Worm (Caenorhabditis elegans) whole organism, L3 larva: ENCODE data around the gene C28C12.11.
A peak's percentile ranks its signal among the peaks of the same experiment; 100 is the strongest.

ENCODE experiments used
- R02D3.7 ChIP-seq: fragments of 150-350 bp; optimal IDR thresholded peaks from 2 replicates; lab custom pipeline; 2014; ENCODE audit warnings: missing biosample characterization, missing genetic modification characterization
- ZK546.5 ChIP-seq: sonication (generic microtip); optimal IDR thresholded peaks from 2 replicates; lab custom pipeline; 2017; ENCODE audit warnings: missing biosample characterization, missing genetic modification characterization
- ceh-82 ChIP-seq: fragments of 150-350 bp; optimal IDR thresholded peaks from 2 replicates; lab custom pipeline; 2014; ENCODE audit warnings: missing biosample characterization, missing genetic modification characterization
- ceh-9 ChIP-seq: sonication (generic microtip); optimal IDR thresholded peaks from 2 replicates; lab custom pipeline; 2018; ENCODE audit warnings: missing biosample characterization, missing genetic modification characterization
- daf-12 ChIP-seq: fragments of 150-350 bp; optimal IDR thresholded peaks from 2 replicates; lab custom pipeline; 2014; ENCODE audit warnings: missing biosample characterization, missing genetic modification reagents, missing genetic modification characterization
- egl-27 ChIP-seq: sonication (generic microtip); optimal IDR thresholded peaks from 4 replicates; lab custom pipeline; 2017; ENCODE audit warnings: missing biosample characterization, missing genetic modification reagents, missing genetic modification characterization
- egl-5 ChIP-seq: fragments of 150-350 bp; optimal IDR thresholded peaks from 2 replicates; lab custom pipeline; 2017; ENCODE audit warnings: missing biosample characterization, missing genetic modification reagents, missing genetic modification characterization, inconsistent platforms
- elt-1 ChIP-seq: fragments of 150-350 bp; optimal IDR thresholded peaks from 2 replicates; lab custom pipeline; 2014; ENCODE audit warnings: missing biosample characterization, missing genetic modification characterization
- elt-3 ChIP-seq, 3 experiments: fragments of 150-350 bp in 1 of 3; sonication (generic microtip) in 2 of 3; optimal IDR thresholded peaks; 2 replicates in 2 of 3; 4 replicates in 1 of 3; lab custom pipeline; 2014 to 2017; ENCODE audit warnings: missing biosample characterization in 3 of 3, missing genetic modification characterization in 3 of 3
- eor-1 ChIP-seq, 2 experiments: fragments of 150-350 bp; optimal IDR thresholded peaks; 2 replicates each; lab custom pipeline; 2014 to 2018; ENCODE audit warnings: missing biosample characterization in 2 of 2, missing genetic modification characterization in 2 of 2
- fkh-10 ChIP-seq: sonication (generic microtip); optimal IDR thresholded peaks from 2 replicates; lab custom pipeline; 2017; ENCODE audit warnings: missing biosample characterization, missing genetic modification reagents, missing genetic modification characterization
- fos-1 ChIP-seq: fragments of 150-350 bp; optimal IDR thresholded peaks from 2 replicates; lab custom pipeline; 2014; ENCODE audit warnings: missing biosample characterization, missing genetic modification characterization
- jun-1 ChIP-seq: fragments of 150-350 bp; optimal IDR thresholded peaks from 2 replicates; lab custom pipeline; 2014; ENCODE audit warnings: missing biosample characterization, missing genetic modification reagents, missing genetic modification characterization
- lin-15B ChIP-seq: fragments of 150-350 bp; optimal IDR thresholded peaks from 2 replicates; lab custom pipeline; 2014; ENCODE audit warnings: missing biosample characterization, missing genetic modification characterization
- mml-1 ChIP-seq: fragments of 150-350 bp; sonication (generic microtip); optimal IDR thresholded peaks from 3 replicates; lab custom pipeline; 2014; ENCODE audit warnings: missing biosample characterization, missing genetic modification characterization
- nfya-1 ChIP-seq: sonication (generic microtip); optimal IDR thresholded peaks from 2 replicates; lab custom pipeline; 2017; ENCODE audit warnings: missing genetic modification characterization, mild to moderate bottlenecking, missing compliant biosample characterization, antibody characterized with exemption, moderate library complexity; ENCODE audit not compliant: insufficient read depth
- nhr-11 ChIP-seq: fragments of 150-350 bp; optimal IDR thresholded peaks from 2 replicates; lab custom pipeline; 2014; ENCODE audit warnings: missing biosample characterization, missing genetic modification characterization
- nhr-23 ChIP-seq: fragments of 150-350 bp; optimal IDR thresholded peaks from 2 replicates; lab custom pipeline; 2014; ENCODE audit warnings: missing biosample characterization, missing genetic modification reagents, missing genetic modification characterization
- nhr-25 ChIP-seq: sonication (generic microtip); optimal IDR thresholded peaks from 2 replicates; lab custom pipeline; 2017; ENCODE audit warnings: missing biosample characterization, missing genetic modification characterization
- nhr-43 ChIP-seq: sonication (generic microtip); optimal IDR thresholded peaks from 2 replicates; lab custom pipeline; 2016; ENCODE audit warnings: mild to moderate bottlenecking, missing genetic modification characterization, missing compliant biosample characterization; ENCODE audit not compliant: poor library complexity, severe bottlenecking
- nhr-67 ChIP-seq: fragments of 150-350 bp; optimal IDR thresholded peaks from 2 replicates; lab custom pipeline; 2014; ENCODE audit warnings: missing biosample characterization, missing genetic modification characterization
- nhr-76 ChIP-seq: fragments of 150-350 bp; sonication (generic microtip); optimal IDR thresholded peaks from 5 replicates; lab custom pipeline; 2014; ENCODE audit warnings: missing biosample characterization, missing genetic modification characterization
- nhr-77 ChIP-seq: fragments of 150-350 bp; optimal IDR thresholded peaks from 2 replicates; lab custom pipeline; 2014; ENCODE audit warnings: missing biosample characterization, missing genetic modification characterization
- pha-4 ChIP-seq: fragments of 150-350 bp; optimal IDR thresholded peaks from 2 replicates; lab custom pipeline; 2014; ENCODE audit warnings: missing biosample characterization, missing genetic modification reagents, missing genetic modification characterization
- sea-2 ChIP-seq: fragments of 150-350 bp; sonication (generic microtip); optimal IDR thresholded peaks from 4 replicates; lab custom pipeline; 2014; ENCODE audit warnings: missing biosample characterization, missing genetic modification reagents, missing genetic modification characterization
- skn-1 ChIP-seq: fragments of 150-350 bp; optimal IDR thresholded peaks from 2 replicates; lab custom pipeline; 2014; ENCODE audit warnings: missing biosample characterization, missing genetic modification characterization
- snpc-4 ChIP-seq: fragments of 150-350 bp; optimal IDR thresholded peaks from 2 replicates; lab custom pipeline; 2014; ENCODE audit warnings: missing biosample characterization, missing genetic modification characterization
- tbx-2 ChIP-seq: sonication (generic microtip); optimal IDR thresholded peaks from 2 replicates; lab custom pipeline; 2016; ENCODE audit warnings: mild to moderate bottlenecking, missing genetic modification characterization, missing compliant biosample characterization
- unc-62 ChIP-seq: fragments of 150-350 bp; sonication (generic microtip); optimal IDR thresholded peaks from 4 replicates; lab custom pipeline; 2014; ENCODE audit warnings: missing biosample characterization, missing genetic modification reagents, missing genetic modification characterization
- zag-1 ChIP-seq: fragments of 150-350 bp; optimal IDR thresholded peaks from 2 replicates; lab custom pipeline; 2014; ENCODE audit warnings: missing biosample characterization, missing genetic modification characterization
- ztf-11 ChIP-seq: fragments of 150-350 bp; optimal IDR thresholded peaks from 2 replicates; lab custom pipeline; 2014; ENCODE audit warnings: missing biosample characterization, missing genetic modification characterization
- ztf-4 ChIP-seq: fragments of 150-350 bp; optimal IDR thresholded peaks from 2 replicates; lab custom pipeline; 2014; ENCODE audit warnings: missing biosample characterization, missing genetic modification characterization

The C28C12.11 gene

DNA sequence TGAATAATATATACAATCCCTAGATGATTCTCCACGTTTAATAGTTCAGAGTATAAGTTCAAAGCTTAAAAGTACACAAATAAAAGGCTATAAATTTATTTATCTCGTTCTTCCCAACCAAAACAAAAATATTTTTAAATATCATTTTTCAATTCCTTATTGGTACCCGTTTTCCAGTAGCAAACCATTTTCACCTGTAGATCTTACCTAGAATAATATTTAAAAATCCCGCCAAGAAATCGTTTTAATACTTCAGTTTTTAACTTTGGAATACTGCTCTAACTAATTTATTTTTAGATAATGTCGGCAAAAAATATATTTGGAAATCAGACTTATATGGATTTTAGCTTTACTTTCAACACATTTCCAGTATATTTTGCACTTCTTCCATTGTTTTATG, 18.4 kb downstream of the C28C12.11 start, which contains the start of gene sru-7:
sru-7 (plus strand) TSS at position 301 of the 400 bp plus-strand sequence.
- no peak for TF ChIP-seq ceh-82 (tag; lab: Kevin White, UChicago)
- TF ChIP-seq unc-62 (GFP tag; lab: Kevin White, UChicago) = no peak
- TF ChIP-seq ztf-4 (tag; lab: Kevin White, UChicago) = no peak
- no peak for TF ChIP-seq nhr-23 (tag; lab: Kevin White, UChicago)
- no peak for TF ChIP-seq ztf-11 (tag; lab: Kevin White, UChicago)
- no peak for TF ChIP-seq egl-27 (tag; lab: Kevin White, UChicago)

ce11 chrIV:8496263-8496662, 22.4 kb downstream of the C28C12.11 start, which contains the start of gene C28C12.12:
Gene C28C12.12, minus strand, starts transcription at chrIV:8496363.
- TF ChIP-seq fkh-10 (GFP tag; lab: Kevin White, UChicago) (no peak), snpc-4 (tag; lab: Kevin White, UChicago) (no peak), jun-1 (tag; lab: Kevin White, UChicago) (no peak), skn-1 (tag; lab: Kevin White, UChicago) (no peak), sea-2 (GFP tag; lab: Kevin White, UChicago) (no peak), elt-3 (tag; optimal IDR thresholded peaks at IDR 0.05; lab: Kevin White, UChicago) (no peak), daf-12 (tag; lab: Kevin White, UChicago) (no peak)

DNA sequence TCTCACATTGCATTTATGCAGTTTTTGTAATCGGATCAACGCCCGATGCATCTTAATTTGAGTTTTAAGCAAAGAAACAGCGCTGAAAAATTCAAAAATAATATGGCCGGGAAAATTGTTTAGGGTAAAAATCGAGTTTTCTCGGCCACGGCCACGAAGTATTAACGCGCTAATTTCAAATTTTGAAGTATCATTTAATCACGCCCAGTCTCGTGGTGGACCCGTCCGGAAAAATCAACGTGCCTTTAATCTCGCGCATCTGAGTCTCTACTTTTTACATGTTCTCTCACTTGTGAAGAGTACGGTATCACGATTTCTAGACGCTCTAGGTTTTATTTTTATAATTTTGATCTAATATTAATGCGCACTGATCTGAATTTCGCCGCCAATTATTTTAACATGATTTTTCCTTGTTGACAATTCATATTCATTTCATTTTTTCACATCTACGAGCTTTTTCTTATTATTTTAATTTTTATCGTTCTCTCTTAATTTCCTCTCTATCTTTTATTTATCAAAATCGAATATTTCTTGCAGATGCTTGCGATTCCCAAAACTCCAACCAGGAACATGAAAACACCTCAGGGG, 25.0 kb downstream of the C28C12.11 start, which contains the start of the genes acdh-13 and mesp-1:
acdh-13 (minus strand) TSS at position 51 of the 588 bp plus-strand sequence.
mesp-1 (plus strand) TSS at position 538 of the 588 bp plus-strand sequence.
- TF ChIP-seq pha-4 (tag; lab: Kevin White, UChicago) (peak; percentile 40), eor-1 (tag; optimal IDR thresholded peaks at IDR 0.05; lab: Kevin White, UChicago) (no peak), tbx-2 (tag; lab: Kevin White, UChicago) (no peak), skn-1 (tag; lab: Kevin White, UChicago) (no peak), nhr-76 (tag; lab: Kevin White, UChicago) (no peak), lin-15B (tag; lab: Kevin White, UChicago) (peak; percentile 43), nhr-77 (tag; lab: Kevin White, UChicago) (no peak), nhr-43 (tag; lab: Kevin White, UChicago) (peak; percentile 47), daf-12 (tag; lab: Kevin White, UChicago) (no peak), nfya-1 (peak; percentile 46), nhr-67 (tag; lab: Kevin White, UChicago) (no peak), egl-5 (peak; percentile 11), snpc-4 (tag; lab: Kevin White, UChicago) (peak; percentile 52), mml-1 (tag; lab: Kevin White, UChicago) (no peak)
- TF ChIP-seq, all 47 proteins: peak for 6

- no peak for TF ChIP-seq jun-1 (tag; lab: Kevin White, UChicago)
- TF ChIP-seq egl-27 (tag; lab: Kevin White, UChicago) = no peak
- no peak for TF ChIP-seq zag-1
- TF ChIP-seq ztf-11 (tag; lab: Kevin White, UChicago) = no peak
- TF ChIP-seq egl-5 = no peak
- TF ChIP-seq fos-1 (tag; lab: Kevin White, UChicago) = no peak
- TF ChIP-seq nhr-11 = no peak
- no peak for TF ChIP-seq nhr-25 (tag; lab: Kevin White, UChicago)
- TF ChIP-seq nhr-76 (tag; lab: Kevin White, UChicago) = no peak
- no peak for TF ChIP-seq ceh-9 (tag; lab: Kevin White, UChicago)
- TF ChIP-seq fkh-10 (GFP tag; lab: Kevin White, UChicago) = no peak
- TF ChIP-seq ceh-82 (tag; lab: Kevin White, UChicago) = no peak
- TF ChIP-seq elt-1 (tag; lab: Kevin White, UChicago) = no peak
- no peak for TF ChIP-seq sea-2 (GFP tag; lab: Kevin White, UChicago)
- TF ChIP-seq R02D3.7 = no peak
- no peak for TF ChIP-seq ZK546.5 (tag; lab: Kevin White, UChicago)
Measured at ce11 chrIV:8499956-8500355, 26.1 kb downstream of the C28C12.11 start.

- TF ChIP-seq ZK546.5 (tag; lab: Kevin White, UChicago) (no peak), ceh-9 (tag; lab: Kevin White, UChicago) (no peak)
Measured at ce11 chrIV:8501382-8501781, 27.5 kb downstream of the C28C12.11 start, which contains the start of gene C28C12.1. Gene C28C12.1, plus strand, starts transcription at chrIV:8501682.
